Fruit fly (Drosophila melanogaster): Measurements from ENCODE around the gene ogre.

ogre gene

DNA sequence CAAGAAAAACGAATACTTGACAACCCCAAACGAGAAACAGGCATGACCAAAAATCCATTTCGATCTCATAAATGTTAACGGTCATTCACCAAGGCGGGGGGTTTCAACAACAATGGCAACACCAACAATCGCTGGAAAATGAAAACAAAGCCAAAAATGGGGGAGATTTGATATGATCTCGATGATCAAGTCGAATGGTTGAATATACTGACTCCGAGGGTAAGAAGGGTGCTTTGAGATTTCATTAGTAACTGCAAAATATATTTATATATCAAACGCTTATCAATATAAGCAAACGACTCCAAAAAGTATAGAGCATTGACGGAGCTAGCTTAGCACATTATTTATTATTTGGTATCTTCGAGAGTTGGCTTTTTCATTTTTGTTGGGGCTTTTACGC lies 1.0 kb downstream of the ogre start (continued):
- TF ChIP-seq dmrt11E (tag; optimal IDR thresholded peaks at IDR 0.05) = peak; percentile 10
- TF ChIP-seq CG2678 (tag; optimal IDR thresholded peaks at IDR 0.05) = peak; percentile 37
- peak; percentile 48 for TF ChIP-seq Blimp-1 (GFP tag; optimal IDR thresholded peaks at IDR 0.05)
- peak; percentile 45 for TF ChIP-seq row (GFP tag; IDR thresholded peaks at IDR 0.05)
- peak; percentile 54 for TF ChIP-seq oc (tag; optimal IDR thresholded peaks at IDR 0.05)
- no peak for TF ChIP-seq CG11695 (GFP tag; IDR thresholded peaks at IDR 0.05)
- TF ChIP-seq Hand (GFP tag; optimal IDR thresholded peaks at IDR 0.05) = no peak
- peak; percentile 3 for TF ChIP-seq grau (tag; optimal IDR thresholded peaks at IDR 0.05)
- TF ChIP-seq CG43689 (GFP tag; IDR thresholded peaks at IDR 0.05) = no peak
- TF ChIP-seq CG7372 (GFP tag; IDR thresholded peaks at IDR 0.05) = no peak
- no peak for TF ChIP-seq salm (tag; optimal IDR thresholded peaks at IDR 0.05)
- no peak for TF ChIP-seq CG1792 (GFP tag; optimal IDR thresholded peaks at IDR 0.05)
- no peak for TF ChIP-seq CG33213 (GFP tag; optimal IDR thresholded peaks at IDR 0.05)
- no peak for TF ChIP-seq sim (GFP tag; IDR thresholded peaks at IDR 0.05)
- TF ChIP-seq CG1024 (GFP tag; IDR thresholded peaks at IDR 0.05) = no peak
- TF ChIP-seq sisA (GFP tag; IDR thresholded peaks at IDR 0.05) = 0 out of 2 replicates have a peak, but pooled peaks have one; percentile 7
- TF ChIP-seq seq (GFP tag; IDR thresholded peaks at IDR 0.05) = no peak
- no peak for TF ChIP-seq knrl (GFP tag; IDR thresholded peaks at IDR 0.05; ENCODE audit: partially characterized antibody)
- TF ChIP-seq Elba2 (GFP tag; optimal IDR thresholded peaks at IDR 0.05) = no peak
- no peak for TF ChIP-seq CG5245 (GFP tag; optimal IDR thresholded peaks at IDR 0.05)
- TF ChIP-seq CG3065 (GFP tag; optimal IDR thresholded peaks at IDR 0.05) = no peak
- no peak for TF ChIP-seq Sry-δ (GFP tag; optimal IDR thresholded peaks at IDR 0.05)

DNA sequence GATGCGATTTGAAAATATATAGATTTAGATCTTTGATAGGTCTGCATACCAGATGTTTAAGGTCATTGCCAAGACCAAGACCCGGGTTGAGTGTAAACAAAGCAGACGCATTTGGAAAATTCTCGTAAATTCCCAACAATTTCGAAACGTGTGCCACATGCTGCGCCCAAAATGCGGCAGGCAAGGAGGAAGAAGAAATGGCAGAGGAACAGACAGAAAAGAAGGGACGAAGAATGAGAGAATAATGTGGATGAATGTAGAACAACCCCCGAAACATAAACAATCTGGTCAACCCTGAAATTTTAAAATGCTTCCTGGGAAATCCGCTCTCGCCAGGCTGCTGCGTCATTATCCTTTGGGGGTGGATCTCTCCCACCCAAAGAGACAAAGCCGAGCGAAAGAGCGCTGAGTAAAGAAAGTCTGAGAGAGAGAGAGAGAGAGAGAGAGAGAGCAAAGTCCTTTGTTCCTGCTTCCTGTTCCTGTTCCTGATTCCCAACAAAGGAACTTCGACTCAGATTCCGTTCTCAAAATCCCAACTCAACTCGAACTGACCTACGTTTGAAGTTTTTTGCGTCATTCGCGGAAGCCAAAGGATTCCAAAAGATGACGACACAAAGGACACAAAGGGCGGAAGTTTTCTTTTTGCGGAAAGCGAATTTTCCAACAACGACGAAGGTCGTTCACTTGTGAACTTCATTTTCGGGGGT lies 2.3 kb downstream of the ogre start:
- TF ChIP-seq pros (GFP tag; optimal IDR thresholded peaks at IDR 0.05) (peak; percentile 98), yki (optimal IDR thresholded peaks at IDR 0.05) (peak; percentile 62), CG17385 (GFP tag; optimal IDR thresholded peaks at IDR 0.05) (peak; percentile 18), sens (GFP tag) (peak; percentile 46), CG8924 (tag; optimal IDR thresholded peaks at IDR 0.05) (peak; percentile 0), CG15696 (tag; optimal IDR thresholded peaks at IDR 0.05) (no peak), Stat92E (GFP tag; optimal IDR thresholded peaks at IDR 0.05) (peak in 1 of 3 experiments; percentile 18), ash1 (GFP tag; optimal IDR thresholded peaks at IDR 0.05) (no peak), sd (tag; optimal IDR thresholded peaks at IDR 0.05) (peak; percentile 53), Kr (GFP tag; optimal IDR thresholded peaks at IDR 0.05) (peak; percentile 55), twi (tag; optimal IDR thresholded peaks at IDR 0.05) (peak; percentile 99), fu2 (GFP tag; optimal IDR thresholded peaks at IDR 0.05) (no peak), CG17612 (GFP tag; IDR thresholded peaks at IDR 0.05) (no peak), fd102C (GFP tag; optimal IDR thresholded peaks at IDR 0.05) (no peak), usp (GFP tag; optimal IDR thresholded peaks at IDR 0.05) (no peak), zfh1 (GFP tag; IDR thresholded peaks at IDR 0.05) (no peak), CG3163 (GFP tag; optimal IDR thresholded peaks at IDR 0.05) (peak; percentile 10), CG12391 (tag; optimal IDR thresholded peaks at IDR 0.05) (no peak), zen (tag; optimal IDR thresholded peaks at IDR 0.05) (peak; percentile 39), CG17829 (tag; optimal IDR thresholded peaks at IDR 0.05) (no peak), wor (GFP tag; IDR thresholded peaks at IDR 0.05) (no peak), D (optimal IDR thresholded peaks at IDR 0.05) (peak; percentile 64), D (GFP tag; optimal IDR thresholded peaks at IDR 0.05) (peak; percentile 29), CG11085 (GFP tag; IDR thresholded peaks at IDR 0.05) (no peak), kni (GFP tag; optimal IDR thresholded peaks at IDR 0.05) (peak; percentile 60), CG15479 (GFP tag; optimal IDR thresholded peaks at IDR 0.05) (peak; percentile 32), z (GFP tag; IDR thresholded peaks at IDR 0.05) (peak; percentile 79), CG17568 (GFP tag; optimal IDR thresholded peaks at IDR 0.05) (no peak), CG6254 (GFP tag; optimal IDR thresholded peaks at IDR 0.05) (no peak)

Measured in whole organism, embryonic.